Worm (Caenorhabditis elegans) whole organism, L4/young adult: ENCODE measurements around the gene str-229.

Experiments used
- W03F9.2 ChIP-seq: fragments of 150-350 bp; optimal IDR thresholded peaks from 2 replicates; lab custom pipeline; 2014; ENCODE audit warnings: missing biosample characterization, missing genetic modification characterization
- dao-5 ChIP-seq: sonication (generic microtip); optimal IDR thresholded peaks from 2 replicates; lab custom pipeline; 2016; ENCODE audit warnings: missing genotype, missing genetic modification characterization, moderate library complexity, missing compliant biosample characterization
- him-1 ChIP-seq: sonication (generic microtip); optimal IDR thresholded peaks from 2 replicates; lab custom pipeline; 2016; ENCODE audit warnings: missing genotype, missing genetic modification reagents, missing genetic modification characterization, missing compliant biosample characterization

DNA sequence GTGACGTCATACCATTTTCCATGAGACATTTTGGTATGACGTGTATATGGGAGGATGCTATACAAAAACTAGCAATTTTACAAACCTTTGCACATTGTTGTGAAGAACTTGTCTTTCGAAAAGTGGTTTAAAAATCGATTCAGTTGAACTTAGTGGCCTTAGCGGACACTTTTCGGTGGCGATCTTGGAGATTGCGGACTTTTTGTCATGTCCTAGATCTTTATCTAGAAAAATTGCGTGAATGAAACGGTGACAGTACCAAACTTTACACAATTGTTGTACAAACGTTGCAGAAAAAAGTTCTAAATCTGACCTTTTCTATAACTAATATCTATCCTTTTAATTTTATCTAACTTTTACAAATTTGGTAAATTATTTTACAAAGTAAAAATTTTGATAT is 37.1 kb downstream of the str-229 start:
- TF ChIP-seq W03F9.2 (no peak), him-1 (no peak), dao-5 (tag; lab: Kevin White, UChicago) (no peak)
